Fruit fly (Drosophila melanogaster) whole organism, embryonic: ENCODE results near the gene Osi21.

ENCODE experiments used
- ATbp ChIP-seq: fragments of 200-800 bp; sonication (Bioruptor generic); optimal IDR thresholded peaks from 2 replicates; lab custom pipeline; 2017; ENCODE audit warnings: missing biosample characterization, mild to moderate bottlenecking, missing genetic modification characterization, missing genetic modification reagents
- CG11093 ChIP-seq: fragments of 200-800 bp; sonication (Bioruptor generic); IDR thresholded peaks from 3 replicates; pipeline ENCODE4 v1.3.6; 2022; ENCODE audit warnings: missing biosample characterization, missing genetic modification characterization
- CG14050 ChIP-seq: fragments of 200-800 bp; sonication (Bioruptor generic); IDR thresholded peaks from 3 replicates; pipeline ENCODE4 v1.3.6; 2022; ENCODE audit warnings: missing biosample characterization, missing genetic modification characterization
- CG1603 ChIP-seq: fragments of 200-800 bp; sonication (Bioruptor generic); optimal IDR thresholded peaks from 2 replicates; lab custom pipeline; 2019; ENCODE audit warnings: missing biosample characterization, mild to moderate bottlenecking, missing genetic modification characterization, moderate library complexity
- CG16813 ChIP-seq: fragments of 200-800 bp; sonication (Bioruptor generic); IDR thresholded peaks from 3 replicates; pipeline ENCODE4 v1.3.6; 2022; ENCODE audit warnings: missing biosample characterization, missing genetic modification characterization; ENCODE audit not compliant: partially characterized antibody
- CG2116 ChIP-seq: fragments of 200-800 bp; sonication (Bioruptor generic); optimal IDR thresholded peaks from 3 replicates; lab custom pipeline; 2018; ENCODE audit warnings: missing biosample characterization, mild to moderate bottlenecking, missing genetic modification characterization
- CG2129 ChIP-seq: fragments of 200-800 bp; sonication (Bioruptor generic); IDR thresholded peaks from 2 replicates; pipeline ENCODE4 v1.3.6; 2022; ENCODE audit warnings: missing biosample characterization, missing genetic modification characterization; ENCODE audit not compliant: partially characterized antibody
- CG31365 ChIP-seq: fragments of 200-800 bp; sonication (Bioruptor generic); optimal IDR thresholded peaks from 2 replicates; lab custom pipeline; 2018; ENCODE audit warnings: missing biosample characterization, mild to moderate bottlenecking, missing genetic modification characterization
- CG31388 ChIP-seq: fragments of 200-800 bp; sonication (Bioruptor generic); optimal IDR thresholded peaks from 2 replicates; lab custom pipeline; 2016; ENCODE audit warnings: missing biosample characterization, missing genetic modification characterization
- CG32767 ChIP-seq: fragments of 200-800 bp; sonication (Bioruptor generic); IDR thresholded peaks from 2 replicates; pipeline ENCODE4 v1.3.6; 2022; ENCODE audit warnings: missing biosample characterization, missing genetic modification characterization
- CG3281 ChIP-seq: fragments of 200-800 bp; sonication (Bioruptor generic); optimal IDR thresholded peaks from 3 replicates; lab custom pipeline; 2017; ENCODE audit warnings: missing biosample characterization, mild to moderate bottlenecking, missing genetic modification characterization
- CG4617 ChIP-seq: fragments of 200-800 bp; sonication (Bioruptor generic); optimal IDR thresholded peaks from 3 replicates; lab custom pipeline; 2016; ENCODE audit warnings: missing biosample characterization, missing genetic modification characterization, borderline replicate concordance
- CG4730 ChIP-seq: fragments of 200-800 bp; sonication (Bioruptor generic); IDR thresholded peaks from 2 replicates; pipeline ENCODE4 v1.3.6; 2022; ENCODE audit warnings: missing biosample characterization, missing genetic modification characterization
- CG6791 ChIP-seq: fragments of 200-800 bp; sonication (Bioruptor generic); IDR thresholded peaks from 3 replicates; pipeline ENCODE4 v1.3.6; 2022; ENCODE audit warnings: missing biosample characterization, missing genetic modification characterization; ENCODE audit not compliant: partially characterized antibody
- CG7839 ChIP-seq: fragments of 200-800 bp; sonication (Bioruptor generic); optimal IDR thresholded peaks from 3 replicates; lab custom pipeline; 2018; ENCODE audit warnings: missing biosample characterization, mild to moderate bottlenecking, missing genetic modification characterization, moderate library complexity
- CG7963 ChIP-seq: fragments of 200-800 bp; sonication (Bioruptor generic); IDR thresholded peaks from 3 replicates; pipeline ENCODE4 v1.3.6; 2022; ENCODE audit warnings: missing biosample characterization, missing genetic modification characterization; ENCODE audit not compliant: partially characterized antibody
- CG9817 ChIP-seq: fragments of 200-800 bp; sonication (Bioruptor generic); optimal IDR thresholded peaks from 2 replicates; lab custom pipeline; 2018; ENCODE audit warnings: missing biosample characterization, mild to moderate bottlenecking, missing genetic modification characterization, moderate library complexity
- CHES-1-like ChIP-seq: fragments of 200-800 bp; sonication (Bioruptor generic); optimal IDR thresholded peaks from 2 replicates; lab custom pipeline; 2016; ENCODE audit warnings: missing biosample characterization, missing genetic modification characterization
- D ChIP-seq, 2 experiments: fragments of 200-800 bp in 1 of 2; fragments of >200 bp in 1 of 2; sonication (Bioruptor generic) in 1 of 2; optimal IDR thresholded peaks; 2 replicates in 1 of 2; 3 replicates in 1 of 2; lab custom pipeline; 2017; ENCODE audit warnings: mild to moderate bottlenecking in 1 of 2, missing biosample characterization in 1 of 2, missing genetic modification characterization in 1 of 2, missing genetic modification reagents in 1 of 2
- D19A ChIP-seq: fragments of 200-800 bp; optimal IDR thresholded peaks from 3 replicates; lab custom pipeline; 2019; ENCODE audit warnings: missing biosample characterization, mild to moderate bottlenecking, missing genetic modification characterization, moderate library complexity
- Dll ChIP-seq: fragments of 200-800 bp; sonication (Bioruptor generic); IDR thresholded peaks from 4 replicates; pipeline ENCODE4 v1.3.6; 2022; ENCODE audit warnings: missing biosample characterization, missing genetic modification characterization; ENCODE audit not compliant: partially characterized antibody
- Dp ChIP-seq: fragments of 200-800 bp; sonication (Bioruptor generic); optimal IDR thresholded peaks from 2 replicates; lab custom pipeline; 2018; ENCODE audit warnings: missing biosample characterization, mild to moderate bottlenecking, missing genetic modification characterization, moderate library complexity
- Dref ChIP-seq: fragments of 200-800 bp; sonication (Bioruptor generic); IDR thresholded peaks from 2 replicates; pipeline ENCODE4 v1.3.6; 2022; ENCODE audit warnings: missing biosample characterization, missing genetic modification characterization
- E2f2 ChIP-seq: fragments of 200-800 bp; sonication (Bioruptor generic); IDR thresholded peaks from 2 replicates; pipeline ENCODE4 v1.3.6; 2022; ENCODE audit warnings: missing biosample characterization, missing genetic modification characterization
- ERR ChIP-seq: fragments of 200-800 bp; sonication (Bioruptor generic); optimal IDR thresholded peaks from 2 replicates; lab custom pipeline; 2016; ENCODE audit warnings: missing biosample characterization, missing genetic modification characterization
- Gug ChIP-seq: fragments of 200-800 bp; sonication (Bioruptor generic); IDR thresholded peaks from 4 replicates; pipeline ENCODE4 v1.3.6; 2022; ENCODE audit warnings: missing biosample characterization, missing genetic modification characterization
- Hmx ChIP-seq: fragments of 200-800 bp; sonication (Bioruptor generic); optimal IDR thresholded peaks from 2 replicates; lab custom pipeline; 2016; ENCODE audit warnings: missing biosample characterization, missing genetic modification characterization
- MBD-R2 ChIP-seq: fragments of 200-800 bp; sonication (Bioruptor generic); IDR thresholded peaks from 2 replicates; pipeline ENCODE4 v1.3.6; 2022; ENCODE audit warnings: missing biosample characterization, missing genetic modification characterization
- MESR4 ChIP-seq: fragments of 200-800 bp; sonication (Bioruptor generic); optimal IDR thresholded peaks from 2 replicates; lab custom pipeline; 2018; ENCODE audit warnings: missing biosample characterization, mild to moderate bottlenecking, missing genetic modification characterization, moderate library complexity
- Myb ChIP-seq: fragments of 200-800 bp; sonication (Bioruptor generic); optimal IDR thresholded peaks from 2 replicates; lab custom pipeline; 2016; ENCODE audit warnings: missing biosample characterization, missing genetic modification characterization
- NfI ChIP-seq: fragments of 200-800 bp; sonication (Bioruptor generic); optimal IDR thresholded peaks from 3 replicates; lab custom pipeline; 2018; ENCODE audit warnings: missing biosample characterization, mild to moderate bottlenecking, missing genetic modification characterization, moderate library complexity
- Rx ChIP-seq: fragments of 200-800 bp; sonication (Bioruptor generic); IDR thresholded peaks from 2 replicates; pipeline ENCODE4 v1.3.6; 2022; ENCODE audit warnings: missing biosample characterization, missing genetic modification characterization
- Scr ChIP-seq: fragments of 200-800 bp; sonication (Bioruptor generic); IDR thresholded peaks from 2 replicates; pipeline ENCODE4 v1.3.6; 2022; ENCODE audit warnings: missing biosample characterization, missing genetic modification characterization; ENCODE audit not compliant: partially characterized antibody
- Taf1 ChIP-seq: fragments of 200-800 bp; sonication (Bioruptor generic); IDR thresholded peaks from 2 replicates; pipeline ENCODE4 v1.3.6; 2022; ENCODE audit warnings: missing biosample characterization, missing genetic modification characterization
- Vsx1 ChIP-seq: fragments of 200-800 bp; sonication (Bioruptor generic); optimal IDR thresholded peaks from 2 replicates; lab custom pipeline; 2017; ENCODE audit warnings: missing biosample characterization, mild to moderate bottlenecking, missing genetic modification characterization, missing genetic modification reagents
- btn ChIP-seq: fragments of 200-800 bp; sonication (Bioruptor generic); optimal IDR thresholded peaks from 2 replicates; lab custom pipeline; 2016; ENCODE audit warnings: missing biosample characterization, missing genetic modification characterization
- corto ChIP-seq: fragments of 200-800 bp; sonication (Bioruptor generic); optimal IDR thresholded peaks from 2 replicates; lab custom pipeline; 2016; ENCODE audit warnings: missing biosample characterization, mild to moderate bottlenecking, missing genetic modification characterization, moderate library complexity
- dmrt99B ChIP-seq: fragments of 200-800 bp; sonication (Bioruptor generic); optimal IDR thresholded peaks from 2 replicates; lab custom pipeline; 2018; ENCODE audit warnings: missing biosample characterization, mild to moderate bottlenecking, missing genetic modification characterization, moderate library complexity
- kay ChIP-seq: fragments of 200-800 bp; sonication (Bioruptor generic); optimal IDR thresholded peaks from 2 replicates; lab custom pipeline; 2016; ENCODE audit warnings: missing biosample characterization, missing genetic modification characterization
- lov ChIP-seq, 2 experiments: fragments of 200-800 bp in 1 of 2; fragments of >200 bp in 1 of 2; sonication (Bioruptor generic) in 1 of 2; IDR thresholded peaks in 1 of 2; optimal IDR thresholded peaks in 1 of 2; 2 replicates in 1 of 2; 3 replicates in 1 of 2; pipeline versions ENCODE4 v1.3.6 to Lab custom; 2017 to 2022; ENCODE audit warnings: missing biosample characterization in 1 of 2, missing genetic modification characterization in 1 of 2
- luna ChIP-seq: fragments of 200-800 bp; sonication (Bioruptor generic); optimal IDR thresholded peaks from 2 replicates; lab custom pipeline; 2016; ENCODE audit warnings: missing biosample characterization, missing genetic modification characterization
- nerfin-2 ChIP-seq: fragments of 200-800 bp; sonication (Bioruptor generic); IDR thresholded peaks from 2 replicates; pipeline ENCODE4 v1.3.6; 2022; ENCODE audit warnings: missing biosample characterization, missing genetic modification characterization; ENCODE audit not compliant: partially characterized antibody
- oc ChIP-seq: fragments of 200-800 bp; sonication (Bioruptor generic); optimal IDR thresholded peaks from 2 replicates; lab custom pipeline; 2018; ENCODE audit warnings: missing biosample characterization, mild to moderate bottlenecking, missing genetic modification characterization, moderate library complexity
- pho ChIP-seq: fragments of 200-800 bp; sonication (Bioruptor generic); optimal IDR thresholded peaks from 2 replicates; lab custom pipeline; 2016; ENCODE audit warnings: missing biosample characterization, missing genetic modification characterization
- pzg ChIP-seq: fragments of 200-800 bp; sonication (Bioruptor generic); optimal IDR thresholded peaks from 3 replicates; lab custom pipeline; 2018; ENCODE audit warnings: missing biosample characterization, mild to moderate bottlenecking, missing genetic modification characterization, moderate library complexity
- sens ChIP-seq: fragments of 200-800 bp; sonication (Bioruptor generic); peaks from one replicate; lab custom pipeline; 2016; ENCODE audit warnings: missing biosample characterization, missing genetic modification characterization
- seq ChIP-seq: fragments of 200-800 bp; sonication (Bioruptor generic); IDR thresholded peaks from 2 replicates; pipeline ENCODE4 v1.3.6; 2022; ENCODE audit warnings: missing biosample characterization, missing genetic modification characterization
- sna ChIP-seq: fragments of 200-800 bp; sonication (Bioruptor generic); IDR thresholded peaks from 2 replicates; pipeline ENCODE4 v1.3.6; 2022; ENCODE audit warnings: missing biosample characterization, missing genetic modification characterization; ENCODE audit not compliant: partially characterized antibody
- tx ChIP-seq: fragments of 200-800 bp; sonication (Bioruptor generic); optimal IDR thresholded peaks from 2 replicates; lab custom pipeline; 2016; ENCODE audit warnings: missing biosample characterization, missing genetic modification characterization

Osi21 gene

dm6 chr2L:11281930-11282329, 3.6 kb downstream of the Osi21 start, which contains the start of gene mre11 (continued):
- no peak for TF ChIP-seq Hmx (GFP tag; lab: Kevin White, UChicago)
- TF ChIP-seq Dp: peak; percentile 86
- peak; percentile 71 for TF ChIP-seq MESR4 (GFP tag; lab: Kevin White, UChicago)
- TF ChIP-seq btn (GFP tag; lab: Kevin White, UChicago): no peak
- TF ChIP-seq CG6791 (GFP tag; lab: Robert Waterston, UW): peak; percentile 86
- TF ChIP-seq CG2129 (GFP tag; lab: Robert Waterston, UW): peak; percentile 42
- TF ChIP-seq E2f2 (GFP tag; lab: Robert Waterston, UW): peak; percentile 92
- TF ChIP-seq Dll (GFP tag; lab: Robert Waterston, UW): peak; percentile 94
- no peak for TF ChIP-seq CG4730 (GFP tag; lab: Robert Waterston, UW)
- peak; percentile 83 for TF ChIP-seq Scr (GFP tag; lab: Robert Waterston, UW)
- TF ChIP-seq CG16813 (GFP tag; lab: Robert Waterston, UW): peak; percentile 64
- TF ChIP-seq Dref: peak; percentile 79
- TF ChIP-seq nerfin-2 (GFP tag; lab: Robert Waterston, UW): peak; percentile 89
- peak; percentile 90 for TF ChIP-seq sna
- peak; percentile 89 for TF ChIP-seq CG7963 (GFP tag; lab: Robert Waterston, UW)
- peak; percentile 30 for TF ChIP-seq pzg (GFP tag; lab: Kevin White, UChicago)

DNA sequence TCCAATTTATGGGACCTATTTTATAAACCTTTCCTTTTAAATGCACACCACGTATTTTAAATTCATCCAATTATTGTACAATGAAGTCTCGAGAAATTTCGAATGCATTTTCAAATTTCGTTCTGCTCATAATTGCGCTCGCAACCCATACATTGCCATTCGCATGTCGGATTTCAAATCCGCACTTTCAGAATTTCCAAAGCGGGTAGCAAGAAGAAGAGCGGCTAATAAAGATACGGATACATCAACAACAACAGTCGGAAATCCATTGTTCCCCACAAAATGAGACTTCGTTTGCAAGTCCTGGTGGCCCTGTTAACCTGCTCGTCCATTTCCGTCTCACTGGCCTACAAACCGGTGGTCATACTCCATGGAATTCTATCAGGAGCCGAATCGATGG, 5.4 kb downstream of the Osi21 start, which contains the start of gene Ppt2:
Gene Ppt2 (plus strand): TSS at position 209 of the 400 bp plus-strand sequence.
- TF ChIP-seq tx (GFP tag; lab: Kevin White, UChicago): no peak
- TF ChIP-seq CG32767 (GFP tag; lab: Robert Waterston, UW): no peak
- no peak for TF ChIP-seq pho (GFP tag; lab: Kevin White, UChicago)
- peak; percentile 73 for TF ChIP-seq MBD-R2 (GFP tag; lab: Robert Waterston, UW)
- TF ChIP-seq Gug (GFP tag; lab: Robert Waterston, UW): no peak
- TF ChIP-seq CG7839 (tag; lab: Kevin White, UChicago): no peak
- no peak for TF ChIP-seq CG31365 (tag; lab: Kevin White, UChicago)
- TF ChIP-seq Rx (GFP tag; lab: Robert Waterston, UW): no peak
- no peak for TF ChIP-seq CG14050 (GFP tag; lab: Robert Waterston, UW)
- TF ChIP-seq oc (tag; lab: Kevin White, UChicago): no peak
- peak; percentile 33 for TF ChIP-seq D (optimal IDR thresholded peaks at IDR 0.05; lab: Kevin White, UChicago)
- no peak for TF ChIP-seq D (GFP tag; optimal IDR thresholded peaks at IDR 0.05; lab: Kevin White, UChicago)
- no peak for TF ChIP-seq D19A (tag; lab: Kevin White, UChicago)
- no peak for TF ChIP-seq ATbp (GFP tag; lab: Kevin White, UChicago)
- TF ChIP-seq kay (GFP tag; lab: Kevin White, UChicago): no peak
- no peak for TF ChIP-seq luna (GFP tag; lab: Kevin White, UChicago)
- TF ChIP-seq CG1603: peak; percentile 77
- TF ChIP-seq lov (optimal IDR thresholded peaks at IDR 0.05; lab: Kevin White, UChicago): no peak
- TF ChIP-seq lov (GFP tag; IDR thresholded peaks at IDR 0.05; lab: Robert Waterston, UW): no peak
- no peak for TF ChIP-seq CG3281 (GFP tag; lab: Kevin White, UChicago)
- TF ChIP-seq CG4617 (GFP tag; lab: Kevin White, UChicago): peak; percentile 71
- TF ChIP-seq CHES-1-like (GFP tag; lab: Kevin White, UChicago): peak; percentile 57
- no peak for TF ChIP-seq dmrt99B (tag; lab: Kevin White, UChicago)
- TF ChIP-seq sens (GFP tag; lab: Kevin White, UChicago): peak; percentile 57
- no peak for TF ChIP-seq seq (GFP tag; lab: Robert Waterston, UW)
- TF ChIP-seq NfI (GFP tag; lab: Kevin White, UChicago): no peak
- no peak for TF ChIP-seq Taf1
- no peak for TF ChIP-seq CG9817 (tag; lab: Kevin White, UChicago)
- no peak for TF ChIP-seq CG31388
- TF ChIP-seq ERR (GFP tag; lab: Kevin White, UChicago): no peak
- TF ChIP-seq Vsx1: peak; percentile 100
- TF ChIP-seq CG2116 (GFP tag; lab: Kevin White, UChicago): peak; percentile 57
- TF ChIP-seq corto (GFP tag; lab: Kevin White, UChicago): no peak
- no peak for TF ChIP-seq CG11093 (GFP tag; lab: Robert Waterston, UW)
- TF ChIP-seq Myb (GFP tag; lab: Kevin White, UChicago): peak; percentile 84
